Fruit fly (Drosophila melanogaster) whole organism, pupa: ENCODE data around the gene Sfp24Bd.
A peak's percentile ranks its signal among the peaks of the same experiment; 100 is the strongest.

Source experiments
- CG15710 ChIP-seq: fragments of 200-800 bp; sonication (Bioruptor generic); optimal IDR thresholded peaks from 2 replicates; lab custom pipeline; 2018; ENCODE audit warnings: missing biosample characterization, mild to moderate bottlenecking, missing genetic modification characterization, moderate library complexity
- CG8159 ChIP-seq: fragments of 200-800 bp; sonication (Bioruptor generic); optimal IDR thresholded peaks from 3 replicates; lab custom pipeline; 2018; ENCODE audit warnings: missing biosample characterization, mild to moderate bottlenecking, missing genetic modification characterization, moderate library complexity
- EcR ChIP-seq: fragments of 200-800 bp; sonication (Bioruptor generic); optimal IDR thresholded peaks from 3 replicates; lab custom pipeline; 2019; ENCODE audit warnings: missing biosample characterization, missing genetic modification characterization, mild to moderate bottlenecking, moderate library complexity, missing genetic modification reagents
- Ets98B ChIP-seq: fragments of 200-800 bp; sonication (Bioruptor generic); IDR thresholded peaks from 2 replicates; pipeline ENCODE4 v1.3.6; 2022; ENCODE audit warnings: missing biosample characterization, missing genetic modification characterization

dm6 chr2L:3624784-3625183, 44.1 kb downstream of the Sfp24Bd start:
- TF ChIP-seq CG15710 (tag; lab: Kevin White, UChicago) = no peak
- TF ChIP-seq Ets98B (GFP tag; lab: Robert Waterston, UW) = peak; percentile 61
- TF ChIP-seq EcR = no peak
- TF ChIP-seq CG8159 (tag; lab: Kevin White, UChicago) = no peak
